Worm (Caenorhabditis elegans) whole organism, L4 larva: ENCODE measurements around the gene srz-64.

Experiments
- R02D3.7 ChIP-seq: fragments of 150-350 bp; sonication (generic microtip); optimal IDR thresholded peaks from 3 replicates; lab custom pipeline; 2014; ENCODE audit warnings: missing biosample characterization, missing genetic modification characterization
- ama-1 ChIP-seq: fragments of 150-350 bp; optimal IDR thresholded peaks from 2 replicates; lab custom pipeline; 2014; ENCODE audit warnings: inconsistent platforms, mixed read lengths
- cey-2 ChIP-seq: sonication (generic microtip); optimal IDR thresholded peaks from 3 replicates; lab custom pipeline; 2017; ENCODE audit warnings: missing genetic modification characterization, mild to moderate bottlenecking, missing compliant biosample characterization, antibody characterized with exemption, borderline replicate concordance; ENCODE audit not compliant: insufficient read depth
- dpl-1 ChIP-seq: fragments of 150-350 bp; optimal IDR thresholded peaks from 2 replicates; lab custom pipeline; 2014; ENCODE audit warnings: missing biosample characterization, missing genetic modification reagents, missing genetic modification characterization
- fkh-10 ChIP-seq: fragments of 150-350 bp; optimal IDR thresholded peaks from 2 replicates; lab custom pipeline; 2014; ENCODE audit warnings: missing biosample characterization, missing genetic modification reagents, missing genetic modification characterization
- gei-8 ChIP-seq: fragments of 200-800 bp; sonication (Bioruptor generic); optimal IDR thresholded peaks from 2 replicates; lab custom pipeline; 2018; ENCODE audit warnings: mild to moderate bottlenecking, missing genetic modification characterization, missing compliant biosample characterization
- hlh-30 ChIP-seq: sonication (generic microtip); optimal IDR thresholded peaks from 2 replicates; lab custom pipeline; 2017; ENCODE audit warnings: antibody characterized with exemption, mild to moderate bottlenecking, missing genetic modification characterization, missing compliant biosample characterization; ENCODE audit not compliant: insufficient read depth
- lin-15B ChIP-seq: fragments of 150-350 bp; sonication (generic microtip); optimal IDR thresholded peaks from 3 replicates; lab custom pipeline; 2014; ENCODE audit warnings: missing biosample characterization, missing genetic modification characterization
- lin-39 ChIP-seq: fragments of 150-350 bp; optimal IDR thresholded peaks from 2 replicates; lab custom pipeline; 2014; ENCODE audit warnings: missing biosample characterization, missing genetic modification reagents, missing genetic modification characterization
- nhr-111 ChIP-seq: fragments of 200-800 bp; sonication (Bioruptor generic); optimal IDR thresholded peaks from 2 replicates; lab custom pipeline; 2018; ENCODE audit warnings: mild to moderate bottlenecking, missing genetic modification characterization, missing compliant biosample characterization
- nhr-237 ChIP-seq: sonication (generic microtip); optimal IDR thresholded peaks from 2 replicates; lab custom pipeline; 2017; ENCODE audit warnings: missing biosample characterization, missing genetic modification characterization
- pha-4 ChIP-seq, 2 experiments: fragments of 150-350 bp in 1 of 2; fragments of 200-800 bp in 1 of 2; sonication (Bioruptor generic) in 1 of 2; IDR thresholded peaks in 1 of 2; optimal IDR thresholded peaks in 1 of 2; 2 replicates each; pipeline versions ENCODE4 v1.3.6 to Lab custom; 2014 to 2022; ENCODE audit warnings: missing genetic modification characterization in 2 of 2, missing genetic modification reagents in 2 of 2, missing biosample characterization in 1 of 2, missing compliant biosample characterization in 1 of 2
- zfp-2 ChIP-seq: sonication (generic microtip); optimal IDR thresholded peaks from 2 replicates; lab custom pipeline; 2016; ENCODE audit warnings: mild to moderate bottlenecking, missing genetic modification characterization, missing compliant biosample characterization

DNA sequence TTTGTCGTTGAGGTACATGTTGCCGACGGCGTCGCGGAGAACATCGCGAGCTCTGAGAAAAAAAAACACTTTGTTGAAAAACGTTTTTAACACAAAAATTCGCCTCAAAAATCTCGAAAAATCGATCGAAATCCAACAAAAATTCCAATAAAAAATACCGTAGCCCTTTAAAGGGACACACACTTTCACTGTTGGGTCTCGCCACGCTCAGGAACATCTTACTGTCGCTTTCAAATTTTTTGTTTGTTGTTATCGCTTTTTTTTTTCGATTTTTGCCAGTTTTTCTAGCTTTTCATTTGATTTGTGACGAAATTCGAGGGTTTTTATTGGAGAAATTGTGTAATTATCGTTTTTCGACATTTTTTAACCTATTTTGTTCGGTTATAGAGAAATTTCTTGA is 13.5 kb upstream of the srz-64 start:
- no peak for TF ChIP-seq lin-15B
- TF ChIP-seq R02D3.7 (tag; lab: Kevin White, UChicago) = no peak
- TF ChIP-seq fkh-10 (GFP tag; lab: Kevin White, UChicago) = no peak
- TF ChIP-seq zfp-2 (tag; lab: Kevin White, UChicago) = no peak
- TF ChIP-seq cey-2 = no peak
- no peak for TF ChIP-seq nhr-111
- no peak for TF ChIP-seq dpl-1
- TF ChIP-seq hlh-30 = no peak
- TF ChIP-seq pha-4 (GFP tag; IDR thresholded peaks at IDR 0.05; lab: Robert Waterston, UW) = no peak
- TF ChIP-seq pha-4 (tag; optimal IDR thresholded peaks at IDR 0.05; lab: Kevin White, UChicago) = no peak
- no peak for TF ChIP-seq ama-1 (lab: Kevin White, UChicago)
- TF ChIP-seq gei-8 (GFP tag; lab: Kevin White, UChicago) = no peak
- no peak for TF ChIP-seq lin-39
- no peak for TF ChIP-seq nhr-237 (tag; lab: Kevin White, UChicago)
